Worm (Caenorhabditis elegans): ENCODE results near the gene F18E9.7.

ce11 chrX:8602722-8603427, 5.3 kb upstream of the F18E9.7 start:
- peak; percentile 56 for TF ChIP-seq flt-1 (GFP tag; IDR thresholded peaks at IDR 0.05)
- TF ChIP-seq ztf-29 (GFP tag; IDR thresholded peaks at IDR 0.05): peak; percentile 51; the same call in 1 of the 2 replicates
- peak; percentile 81 for TF ChIP-seq ztf-23 (GFP tag; IDR thresholded peaks at IDR 0.05)
- no peak for TF ChIP-seq cog-1 (tag; optimal IDR thresholded peaks at IDR 0.05)
- 0 out of 2 replicates have a peak, but pooled peaks have one; percentile 7 for TF ChIP-seq ref-1 (GFP tag; conservative IDR thresholded peaks at IDR 0.05)
- no peak for TF ChIP-seq med-1 (GFP tag; optimal IDR thresholded peaks at IDR 0.05; ENCODE audit: insufficient read depth)

Measured in whole organism, midembryonic.